Worm (Caenorhabditis elegans) whole organism, midembryonic: ENCODE results near the gene F08C6.5.

ENCODE experiments used
- T22C8.4 ChIP-seq: fragments of 200-800 bp; sonication (Bioruptor generic); IDR thresholded peaks from 2 replicates; pipeline ENCODE4 v1.3.6; 2022; ENCODE audit warnings: missing genetic modification characterization, missing compliant biosample characterization
- cog-1 ChIP-seq: sonication (generic microtip); optimal IDR thresholded peaks from 2 replicates; lab custom pipeline; 2016; ENCODE audit warnings: missing genetic modification characterization, missing compliant biosample characterization
- flt-1 ChIP-seq: fragments of 200-800 bp; sonication (Bioruptor generic); IDR thresholded peaks from 2 replicates; pipeline ENCODE4 v1.3.6; 2022; ENCODE audit warnings: missing genetic modification characterization, missing compliant biosample characterization
- klf-2 ChIP-seq: fragments of 200-800 bp; sonication (Bioruptor generic); conservative IDR thresholded peaks from 2 replicates; pipeline ENCODE4 v1.3.6; 2022; ENCODE audit warnings: missing genetic modification reagents, missing genetic modification characterization, missing compliant biosample characterization
- med-1 ChIP-seq: sonication (generic microtip); optimal IDR thresholded peaks from 2 replicates; lab custom pipeline; 2017; ENCODE audit warnings: missing genetic modification characterization, mild to moderate bottlenecking, missing compliant biosample characterization, antibody characterized with exemption, missing genetic modification reagents; ENCODE audit not compliant: insufficient read depth
- ref-1 ChIP-seq: fragments of 200-800 bp; sonication (Bioruptor generic); conservative IDR thresholded peaks from 2 replicates; pipeline ENCODE4 v1.3.6; 2022; ENCODE audit warnings: missing genetic modification reagents, missing genetic modification characterization, missing compliant biosample characterization

- TF ChIP-seq ref-1 = no peak
- no peak for TF ChIP-seq flt-1 (GFP tag; lab: Robert Waterston, UW)
- no peak for TF ChIP-seq med-1 (GFP tag; lab: Kevin White, UChicago)
- TF ChIP-seq T22C8.4 (GFP tag; lab: Robert Waterston, UW) = no peak
- TF ChIP-seq cog-1 = no peak
- no peak for TF ChIP-seq klf-2
Measured at ce11 chrX:7512714-7513113, 46.5 kb upstream of the F08C6.5 start.
